Fruit fly (Drosophila melanogaster) whole organism, embryonic: ENCODE measurements around the gene Epp.

Experiments used
- Aef1 ChIP-seq: fragments of 200-800 bp; sonication (Bioruptor generic); IDR thresholded peaks from 3 replicates; pipeline ENCODE4 v1.3.6; 2022; ENCODE audit warnings: missing biosample characterization, missing genetic modification characterization
- CG10543 ChIP-seq: fragments of 200-800 bp; sonication (Bioruptor generic); optimal IDR thresholded peaks from 3 replicates; lab custom pipeline; 2017; ENCODE audit warnings: missing biosample characterization, mild to moderate bottlenecking, missing genetic modification characterization, moderate library complexity
- CG11504 ChIP-seq: fragments of 200-800 bp; sonication (Bioruptor generic); optimal IDR thresholded peaks from 3 replicates; lab custom pipeline; 2019; ENCODE audit warnings: missing biosample characterization, mild to moderate bottlenecking, missing genetic modification characterization, moderate library complexity
- CG14667 ChIP-seq: fragments of 200-800 bp; sonication (Bioruptor generic); IDR thresholded peaks from 2 replicates; pipeline ENCODE4 v1.3.6; 2022; ENCODE audit warnings: missing biosample characterization, missing genetic modification characterization
- CG14710 ChIP-seq: fragments of 200-800 bp; sonication (Bioruptor generic); optimal IDR thresholded peaks from 3 replicates; lab custom pipeline; 2019; ENCODE audit warnings: missing biosample characterization, mild to moderate bottlenecking, missing genetic modification characterization, moderate library complexity
- CG15269 ChIP-seq: fragments of 200-800 bp; sonication (Bioruptor generic); optimal IDR thresholded peaks from 2 replicates; lab custom pipeline; 2018; ENCODE audit warnings: missing biosample characterization, mild to moderate bottlenecking, missing genetic modification characterization, moderate library complexity
- CG15514 ChIP-seq: fragments of 200-800 bp; sonication (Bioruptor generic); optimal IDR thresholded peaks from 3 replicates; lab custom pipeline; 2017; ENCODE audit warnings: missing biosample characterization, missing genetic modification characterization, mild to moderate bottlenecking, moderate library complexity, missing genetic modification reagents
- CG16779 ChIP-seq: fragments of 200-800 bp; sonication (Bioruptor generic); IDR thresholded peaks from 2 replicates; pipeline ENCODE4 v1.3.6; 2022; ENCODE audit warnings: missing biosample characterization, missing genetic modification characterization
- CG17612 ChIP-seq: fragments of 200-800 bp; sonication (Bioruptor generic); IDR thresholded peaks from 2 replicates; pipeline ENCODE4 v1.3.6; 2022; ENCODE audit warnings: missing biosample characterization, missing genetic modification characterization
- CG17829 ChIP-seq: fragments of 200-800 bp; optimal IDR thresholded peaks from 2 replicates; lab custom pipeline; 2019; ENCODE audit warnings: missing biosample characterization, mild to moderate bottlenecking, missing genetic modification characterization, moderate library complexity
- CG2120 ChIP-seq: fragments of 200-800 bp; sonication (Bioruptor generic); optimal IDR thresholded peaks from 3 replicates; lab custom pipeline; 2016; ENCODE audit warnings: missing biosample characterization, missing genetic modification characterization
- CG2875 ChIP-seq: fragments of 200-800 bp; sonication (Bioruptor generic); optimal IDR thresholded peaks from 2 replicates; lab custom pipeline; 2017; ENCODE audit warnings: missing biosample characterization, mild to moderate bottlenecking, missing genetic modification characterization, missing genetic modification reagents
- CG31365 ChIP-seq: fragments of 200-800 bp; sonication (Bioruptor generic); optimal IDR thresholded peaks from 2 replicates; lab custom pipeline; 2018; ENCODE audit warnings: missing biosample characterization, mild to moderate bottlenecking, missing genetic modification characterization
- CG32767 ChIP-seq: fragments of 200-800 bp; sonication (Bioruptor generic); IDR thresholded peaks from 2 replicates; pipeline ENCODE4 v1.3.6; 2022; ENCODE audit warnings: missing biosample characterization, missing genetic modification characterization
- CG33557 ChIP-seq: fragments of 200-800 bp; sonication (Bioruptor generic); optimal IDR thresholded peaks from 2 replicates; lab custom pipeline; 2019; ENCODE audit warnings: missing biosample characterization, mild to moderate bottlenecking, missing genetic modification characterization, moderate library complexity
- CG34224 ChIP-seq: fragments of 200-800 bp; sonication (Bioruptor generic); IDR thresholded peaks from 3 replicates; pipeline ENCODE4 v1.3.6; 2022; ENCODE audit warnings: missing biosample characterization, missing genetic modification characterization; ENCODE audit not compliant: partially characterized antibody
- CG34376 ChIP-seq: fragments of 200-800 bp; sonication (Bioruptor generic); optimal IDR thresholded peaks from 2 replicates; lab custom pipeline; 2018; ENCODE audit warnings: missing biosample characterization, mild to moderate bottlenecking, missing genetic modification characterization
- CG3726 ChIP-seq: fragments of 200-800 bp; sonication (Bioruptor generic); IDR thresholded peaks from 3 replicates; pipeline ENCODE4, ENCODE4 v1.3.6; 2022; ENCODE audit warnings: missing biosample characterization, missing genetic modification characterization
- CG5245 ChIP-seq: fragments of 200-800 bp; sonication (Bioruptor generic); optimal IDR thresholded peaks from 3 replicates; lab custom pipeline; 2016; ENCODE audit warnings: missing biosample characterization, missing genetic modification characterization
- CG8765 ChIP-seq: fragments of 200-800 bp; sonication (Bioruptor generic); IDR thresholded peaks from 2 replicates; pipeline ENCODE4 v1.3.6; 2022; ENCODE audit warnings: missing biosample characterization, missing genetic modification characterization
- CoRest ChIP-seq: fragments of 200-800 bp; sonication (Bioruptor generic); optimal IDR thresholded peaks from 3 replicates; lab custom pipeline; 2018; ENCODE audit warnings: missing biosample characterization, mild to moderate bottlenecking, missing genetic modification characterization, moderate library complexity
- E2f1 ChIP-seq: fragments of 200-800 bp; sonication (Bioruptor generic); IDR thresholded peaks from 2 replicates; pipeline ENCODE4 v1.3.6; 2022; ENCODE audit warnings: missing biosample characterization, missing genetic modification characterization
- Ets65A ChIP-seq: fragments of 200-800 bp; sonication (Bioruptor generic); peaks from one replicate; lab custom pipeline; 2016; ENCODE audit warnings: missing biosample characterization, missing genetic modification characterization
- Jarid2 ChIP-seq: fragments of 200-800 bp; sonication (Bioruptor generic); optimal IDR thresholded peaks from 3 replicates; lab custom pipeline; 2017; ENCODE audit warnings: mild to moderate bottlenecking, missing biosample characterization, missing genetic modification reagents, missing genetic modification characterization
- Meics ChIP-seq: fragments of 200-800 bp; sonication (Bioruptor generic); optimal IDR thresholded peaks from 2 replicates; lab custom pipeline; 2017; ENCODE audit warnings: missing biosample characterization, mild to moderate bottlenecking, missing genetic modification characterization
- Ptx1 ChIP-seq: fragments of 200-800 bp; sonication (Bioruptor generic); IDR thresholded peaks from 2 replicates; pipeline ENCODE4 v1.3.6; 2022; ENCODE audit warnings: missing biosample characterization, missing genetic modification characterization
- Stat92E ChIP-seq, 3 experiments: fragments of >200 bp in 2 of 3; fragments of 200-800 bp in 1 of 3; sonication (Bioruptor generic) in 1 of 3; optimal IDR thresholded peaks; 2 replicates each; lab custom pipeline; 2017 to 2019; ENCODE audit warnings: missing biosample characterization in 3 of 3, missing genetic modification characterization in 3 of 3, mild to moderate bottlenecking in 1 of 3, moderate library complexity in 1 of 3
- Xrp1 ChIP-seq: fragments of 200-800 bp; sonication (Bioruptor generic); IDR thresholded peaks from 2 replicates; pipeline ENCODE4 v1.3.6; 2022; ENCODE audit warnings: missing biosample characterization, missing genetic modification characterization
- YL-1 ChIP-seq: fragments of 200-800 bp; sonication (Bioruptor generic); optimal IDR thresholded peaks from 3 replicates; lab custom pipeline; 2017; ENCODE audit warnings: missing biosample characterization, mild to moderate bottlenecking, missing genetic modification characterization
- bowl ChIP-seq: fragments of 200-800 bp; sonication (Bioruptor generic); IDR thresholded peaks from 2 replicates; pipeline ENCODE4 v1.3.6; 2022; ENCODE audit warnings: missing biosample characterization, missing genetic modification characterization
- chinmo ChIP-seq: fragments of 200-800 bp; sonication (Bioruptor generic); IDR thresholded peaks from 4 replicates; pipeline ENCODE4 v1.3.6; 2022; ENCODE audit warnings: missing biosample characterization, missing genetic modification characterization; ENCODE audit not compliant: partially characterized antibody
- cwo ChIP-seq: fragments of 200-800 bp; sonication (Bioruptor generic); optimal IDR thresholded peaks from 3 replicates; lab custom pipeline; 2017; ENCODE audit warnings: missing biosample characterization, missing genetic modification characterization, mild to moderate bottlenecking, moderate library complexity, missing genetic modification reagents
- dan ChIP-seq: fragments of 200-800 bp; sonication (Bioruptor generic); IDR thresholded peaks from 2 replicates; pipeline ENCODE4 v1.3.6; 2022; ENCODE audit warnings: missing biosample characterization, missing genetic modification characterization
- dysf ChIP-seq: fragments of 200-800 bp; sonication (Bioruptor generic); IDR thresholded peaks from 3 replicates; pipeline ENCODE4 v1.3.6; 2022; ENCODE audit warnings: missing biosample characterization, missing genetic modification characterization
- grn ChIP-seq: fragments of 200-800 bp; sonication (Bioruptor generic); optimal IDR thresholded peaks from 3 replicates; lab custom pipeline; 2017; ENCODE audit warnings: missing biosample characterization, missing genetic modification characterization
- hbn ChIP-seq: fragments of 200-800 bp; sonication (Bioruptor generic); IDR thresholded peaks from 2 replicates; pipeline ENCODE4 v1.3.6; 2022; ENCODE audit warnings: missing biosample characterization, missing genetic modification characterization; ENCODE audit not compliant: partially characterized antibody
- knrl ChIP-seq: fragments of 200-800 bp; sonication (Bioruptor generic); IDR thresholded peaks from 3 replicates; pipeline ENCODE4 v1.3.6; 2022; ENCODE audit warnings: missing biosample characterization, missing genetic modification characterization; ENCODE audit not compliant: partially characterized antibody
- lab ChIP-seq: fragments of 200-800 bp; sonication (Bioruptor generic); optimal IDR thresholded peaks from 3 replicates; lab custom pipeline; 2017; ENCODE audit warnings: missing biosample characterization, missing genetic modification characterization, mild to moderate bottlenecking, moderate library complexity, missing genetic modification reagents
- lmd ChIP-seq: fragments of 200-800 bp; sonication (Bioruptor generic); IDR thresholded peaks from 2 replicates; pipeline ENCODE4 v1.3.6; 2022; ENCODE audit warnings: missing biosample characterization, missing genetic modification characterization
- mirr ChIP-seq: fragments of 200-800 bp; sonication (Bioruptor generic); optimal IDR thresholded peaks from 3 replicates; lab custom pipeline; 2018; ENCODE audit warnings: missing biosample characterization, mild to moderate bottlenecking, missing genetic modification characterization
- nerfin-2 ChIP-seq: fragments of 200-800 bp; sonication (Bioruptor generic); IDR thresholded peaks from 2 replicates; pipeline ENCODE4 v1.3.6; 2022; ENCODE audit warnings: missing biosample characterization, missing genetic modification characterization; ENCODE audit not compliant: partially characterized antibody
- nmo ChIP-seq: fragments of 200-800 bp; sonication (Bioruptor generic); optimal IDR thresholded peaks from 2 replicates; lab custom pipeline; 2018; ENCODE audit warnings: missing biosample characterization, mild to moderate bottlenecking, missing genetic modification characterization, moderate library complexity
- onecut ChIP-seq: fragments of 200-800 bp; sonication (Bioruptor generic); IDR thresholded peaks from 2 replicates; pipeline ENCODE4 v1.3.6; 2022; ENCODE audit warnings: missing biosample characterization, missing genetic modification characterization
- otp ChIP-seq: fragments of 200-800 bp; sonication (Bioruptor generic); IDR thresholded peaks from 3 replicates; pipeline ENCODE4, ENCODE4 v1.3.6; 2022; ENCODE audit warnings: missing biosample characterization, missing genetic modification characterization
- sd ChIP-seq: fragments of 200-800 bp; sonication (Bioruptor generic); optimal IDR thresholded peaks from 3 replicates; lab custom pipeline; 2018; ENCODE audit warnings: missing biosample characterization, mild to moderate bottlenecking, missing genetic modification characterization, moderate library complexity
- seq ChIP-seq: fragments of 200-800 bp; sonication (Bioruptor generic); IDR thresholded peaks from 2 replicates; pipeline ENCODE4 v1.3.6; 2022; ENCODE audit warnings: missing biosample characterization, missing genetic modification characterization
- so ChIP-seq: fragments of 200-800 bp; sonication (Bioruptor generic); IDR thresholded peaks from 3 replicates; pipeline ENCODE4 v1.3.6; 2022; ENCODE audit warnings: missing biosample characterization, missing genetic modification characterization

The Epp gene

dm6 chr3R:24006449-24007159 lies 13.9 kb upstream of the Epp start (continued):
- TF ChIP-seq CG2120 (GFP tag; lab: Kevin White, UChicago), result peak; percentile 42
- TF ChIP-seq seq (GFP tag; lab: Robert Waterston, UW), result 0 out of 2 replicates have a peak, but pooled peaks have one; percentile 11
- TF ChIP-seq E2f1, result peak; percentile 26; the same call in 1 of the 2 replicates
- TF ChIP-seq CG11504, result peak; percentile 21
- TF ChIP-seq CG15269 (tag; lab: Kevin White, UChicago), result no peak
- TF ChIP-seq lab (GFP tag; lab: Kevin White, UChicago), result peak; percentile 42
- peak; percentile 20 for TF ChIP-seq CG31365 (tag; lab: Kevin White, UChicago)
- peak; percentile 19; the same call in 1 of the 2 replicates for TF ChIP-seq Ptx1 (GFP tag; lab: Robert Waterston, UW)
- peak; percentile 37 for TF ChIP-seq Jarid2 (GFP tag; lab: Kevin White, UChicago)
- TF ChIP-seq CG10543, result peak; percentile 15
- peak; percentile 3 for TF ChIP-seq CG14710 (tag; lab: Kevin White, UChicago)
- TF ChIP-seq chinmo (GFP tag; lab: Robert Waterston, UW), result 0 out of 4 replicates have a peak, but pooled peaks have one; percentile 34
- no peak for TF ChIP-seq CG3726 (GFP tag; lab: Robert Waterston, UW)
- peak; percentile 28 for TF ChIP-seq CoRest (tag; lab: Kevin White, UChicago)
- TF ChIP-seq CG5245 (GFP tag; lab: Kevin White, UChicago), result no peak
- 0 out of 3 replicates have a peak, but pooled peaks have one; percentile 26 for TF ChIP-seq Aef1 (GFP tag; lab: Robert Waterston, UW)
- 0 out of 3 replicates have a peak, but pooled peaks have one; percentile 25 for TF ChIP-seq CG34224 (GFP tag; lab: Robert Waterston, UW)
- no peak for TF ChIP-seq nerfin-2 (GFP tag; lab: Robert Waterston, UW)
- peak; percentile 53 for TF ChIP-seq grn (GFP tag; lab: Kevin White, UChicago)
- peak; percentile 46 for TF ChIP-seq mirr (GFP tag; lab: Kevin White, UChicago)
- TF ChIP-seq lmd, result peak; percentile 38; the same call in 1 of the 2 replicates
- no peak for TF ChIP-seq CG33557 (GFP tag; lab: Kevin White, UChicago)
- peak; percentile 41 for TF ChIP-seq Meics
- TF ChIP-seq Xrp1 (GFP tag; lab: Robert Waterston, UW), result peak; percentile 45; the same call in 1 of the 2 replicates
- TF ChIP-seq CG17612 (GFP tag; lab: Robert Waterston, UW), result no peak
- 0 out of 2 replicates have a peak, but pooled peaks have one; percentile 26 for TF ChIP-seq onecut (GFP tag; lab: Robert Waterston, UW)
- TF ChIP-seq CG2875 (GFP tag; lab: Kevin White, UChicago), result no peak
- TF ChIP-seq so (GFP tag; lab: Robert Waterston, UW), result peak; percentile 17; the same call in 1 of the 3 replicates
- 0 out of 2 replicates have a peak, but pooled peaks have one; percentile 35 for TF ChIP-seq CG16779 (GFP tag; lab: Robert Waterston, UW)
- TF ChIP-seq YL-1 (GFP tag; lab: Kevin White, UChicago), result peak; percentile 13
- TF ChIP-seq CG8765 (GFP tag; lab: Robert Waterston, UW), result 0 out of 2 replicates have a peak, but pooled peaks have one; percentile 7
- no peak for TF ChIP-seq hbn (GFP tag; lab: Robert Waterston, UW)
- TF ChIP-seq otp, result 0 out of 3 replicates have a peak, but pooled peaks have one; percentile 22
- TF ChIP-seq bowl (GFP tag; lab: Robert Waterston, UW), result no peak
- TF ChIP-seq dan, result no peak
- peak; percentile 50 for TF ChIP-seq CG34376 (GFP tag; lab: Kevin White, UChicago)
- peak; percentile 88 for TF ChIP-seq Ets65A
- peak; percentile 2 for TF ChIP-seq nmo
- peak; percentile 8 for TF ChIP-seq sd (tag; lab: Kevin White, UChicago)
- peak; percentile 8 for TF ChIP-seq CG15514
- TF ChIP-seq cwo (GFP tag; lab: Kevin White, UChicago), result peak; percentile 70
- TF ChIP-seq CG32767, result no peak
- 0 out of 3 replicates have a peak, but pooled peaks have one; percentile 33 for TF ChIP-seq knrl
- TF ChIP-seq CG14667 (GFP tag; lab: Robert Waterston, UW), result 0 out of 2 replicates have a peak, but pooled peaks have one; percentile 18
- TF ChIP-seq CG17829 (tag; lab: Kevin White, UChicago), result peak; percentile 0
- no peak for TF ChIP-seq Stat92E (GFP tag; optimal IDR thresholded peaks at IDR 0.05; lab: Kevin White, UChicago)
- peak; percentile 43; the same call in 1 of the 3 replicates for TF ChIP-seq dysf (GFP tag; lab: Robert Waterston, UW)
